Fruit fly (Drosophila melanogaster) whole organism, adult: ENCODE results near the gene CG4593.

Experiments used
- CG11617 ChIP-seq: fragments of 200-800 bp; sonication (Bioruptor generic); optimal IDR thresholded peaks from 2 replicates; lab custom pipeline; 2017; ENCODE audit warnings: mild to moderate bottlenecking, missing biosample characterization, missing genetic modification reagents, missing genetic modification characterization
- CG12768 ChIP-seq: fragments of 200-800 bp; sonication (Bioruptor generic); optimal IDR thresholded peaks from 2 replicates; lab custom pipeline; 2017; ENCODE audit warnings: missing biosample characterization, missing genetic modification characterization, mild to moderate bottlenecking, moderate library complexity, missing genetic modification reagents
- CG14711 ChIP-seq: fragments of 200-800 bp; sonication (Bioruptor generic); optimal IDR thresholded peaks from 2 replicates; lab custom pipeline; 2018; ENCODE audit warnings: missing biosample characterization, mild to moderate bottlenecking, missing genetic modification characterization, moderate library complexity
- CG1620 ChIP-seq: fragments of 200-800 bp; sonication (Bioruptor generic); optimal IDR thresholded peaks from 2 replicates; lab custom pipeline; 2016; ENCODE audit warnings: missing biosample characterization, missing genetic modification characterization
- CG33017 ChIP-seq: fragments of 200-800 bp; sonication (Bioruptor generic); optimal IDR thresholded peaks from 2 replicates; lab custom pipeline; 2018; ENCODE audit warnings: missing biosample characterization, mild to moderate bottlenecking, missing genetic modification characterization, moderate library complexity
- CG5204 ChIP-seq: fragments of 200-800 bp; sonication (Bioruptor generic); optimal IDR thresholded peaks from 2 replicates; lab custom pipeline; 2016; ENCODE audit warnings: missing biosample characterization, missing genetic modification characterization
- CG7045 ChIP-seq: fragments of 200-800 bp; sonication (Bioruptor generic); optimal IDR thresholded peaks from 2 replicates; lab custom pipeline; 2017; ENCODE audit warnings: missing biosample characterization, mild to moderate bottlenecking, missing genetic modification characterization
- CG7101 ChIP-seq: fragments of 200-800 bp; sonication (Bioruptor generic); optimal IDR thresholded peaks from 2 replicates; lab custom pipeline; 2018; ENCODE audit warnings: missing biosample characterization, mild to moderate bottlenecking, missing genetic modification characterization, moderate library complexity
- Clk ChIP-seq: fragments of 200-800 bp; sonication (Bioruptor generic); optimal IDR thresholded peaks from 2 replicates; lab custom pipeline; 2017; ENCODE audit warnings: missing biosample characterization, missing genetic modification characterization
- Crg-1 ChIP-seq: fragments of 200-800 bp; sonication (Bioruptor generic); optimal IDR thresholded peaks from 2 replicates; lab custom pipeline; 2016; ENCODE audit warnings: missing biosample characterization, missing genetic modification characterization
- Hr96 ChIP-seq: fragments of 200-800 bp; sonication (Bioruptor generic); optimal IDR thresholded peaks from 2 replicates; lab custom pipeline; 2016; ENCODE audit warnings: missing biosample characterization, missing genetic modification characterization
- Mnt ChIP-seq: fragments of 200-800 bp; sonication (Bioruptor generic); optimal IDR thresholded peaks from 2 replicates; lab custom pipeline; 2016; ENCODE audit warnings: missing biosample characterization, mild to moderate bottlenecking, missing genetic modification characterization
- bab1 ChIP-seq: fragments of 200-800 bp; sonication (Bioruptor generic); optimal IDR thresholded peaks from 3 replicates; lab custom pipeline; 2019; ENCODE audit warnings: missing biosample characterization, mild to moderate bottlenecking, missing genetic modification characterization, moderate library complexity
- cic ChIP-seq: fragments of 200-800 bp; sonication (Bioruptor generic); optimal IDR thresholded peaks from 2 replicates; lab custom pipeline; 2017; ENCODE audit warnings: missing biosample characterization, mild to moderate bottlenecking, missing genetic modification characterization, moderate library complexity
- cnc ChIP-seq, 2 experiments: fragments of >200 bp; optimal IDR thresholded peaks; 2 replicates each; lab custom pipeline; 2017
- kay ChIP-seq: fragments of 200-800 bp; sonication (Bioruptor generic); peaks from one replicate; lab custom pipeline; 2016; ENCODE audit warnings: missing biosample characterization, missing genetic modification characterization, borderline replicate concordance
- ovo ChIP-seq: fragments of 200-800 bp; sonication (Bioruptor generic); optimal IDR thresholded peaks from 2 replicates; lab custom pipeline; 2016; ENCODE audit warnings: missing biosample characterization, missing genetic modification characterization
- pad ChIP-seq: fragments of 200-800 bp; sonication (Bioruptor generic); optimal IDR thresholded peaks from 3 replicates; lab custom pipeline; 2017; ENCODE audit warnings: missing biosample characterization, missing genetic modification characterization, mild to moderate bottlenecking, moderate library complexity, missing genetic modification reagents
- tj ChIP-seq: fragments of 200-800 bp; sonication (Bioruptor generic); optimal IDR thresholded peaks from 3 replicates; lab custom pipeline; 2017; ENCODE audit warnings: missing biosample characterization, mild to moderate bottlenecking, missing genetic modification characterization, moderate library complexity
- toe ChIP-seq: fragments of 200-800 bp; sonication (Bioruptor generic); optimal IDR thresholded peaks from 2 replicates; lab custom pipeline; 2016; ENCODE audit warnings: missing biosample characterization, missing genetic modification characterization

The CG4593 gene

DNA sequence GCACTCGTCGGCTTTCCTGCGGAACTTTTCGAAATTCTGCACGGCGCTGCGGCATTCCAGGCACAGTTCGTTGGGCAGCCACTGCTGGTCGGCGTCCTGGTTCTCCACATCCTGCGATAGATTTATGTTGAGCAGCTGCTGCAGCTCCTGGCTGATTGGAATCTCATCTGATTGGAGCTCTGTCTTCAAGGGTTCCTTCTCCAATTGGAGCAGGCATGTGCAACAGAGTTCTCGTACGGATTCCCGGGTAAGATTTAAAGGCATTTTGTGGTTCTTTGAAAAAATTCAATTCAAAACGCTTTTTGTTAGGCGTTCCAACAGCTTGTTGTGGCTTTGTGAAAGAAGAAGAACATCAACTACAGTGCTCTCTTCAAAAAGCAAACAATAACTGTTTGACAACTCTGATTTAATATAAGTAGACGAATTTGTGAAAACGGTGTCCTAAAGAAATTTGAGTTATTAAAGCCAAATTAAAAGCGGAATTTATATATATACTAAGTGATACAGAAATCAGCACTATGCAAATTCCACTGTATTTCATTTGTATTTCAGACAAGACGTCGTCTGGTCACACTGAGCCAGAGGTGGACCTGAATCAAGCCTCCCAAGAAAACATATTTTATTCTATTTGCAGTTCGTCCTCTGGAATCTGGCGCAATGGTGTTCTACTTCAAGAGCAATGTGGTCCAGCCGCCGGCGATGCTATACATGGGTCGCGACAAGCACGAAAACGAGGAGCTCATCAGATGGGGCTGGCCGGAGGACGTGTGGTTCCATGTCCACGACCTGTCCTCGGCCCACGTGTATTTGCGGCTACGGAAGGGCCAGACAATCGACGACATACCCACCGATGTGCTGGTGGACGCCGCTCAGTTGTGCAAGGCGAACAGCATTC lies at the start of gene CG4593, which contains the start of gene CG3032:
TSS of gene CG4593 (plus strand) at position 568 of the 895 bp plus-strand sequence.
TSS of gene CG3032 (minus strand) at position 562 of the 895 bp plus-strand sequence.
- TF ChIP-seq Crg-1 (peak; percentile 76), pad (GFP tag; lab: Kevin White, UChicago) (peak; percentile 66), CG12768 (peak; percentile 70), tj (GFP tag; lab: Kevin White, UChicago) (peak; percentile 53), cic (GFP tag; lab: Kevin White, UChicago) (no peak), Mnt (peak; percentile 83), Clk (GFP tag; lab: Kevin White, UChicago) (no peak), cnc (optimal IDR thresholded peaks at IDR 0.05; lab: Kevin White, UChicago) (no peak), Hr96 (GFP tag; lab: Kevin White, UChicago) (peak; percentile 85), CG5204 (GFP tag; lab: Kevin White, UChicago) (peak; percentile 75), bab1 (GFP tag; lab: Kevin White, UChicago) (peak; percentile 93), CG14711 (tag; lab: Kevin White, UChicago) (peak; percentile 93), CG1620 (peak; percentile 85), ovo (peak; percentile 28), CG7045 (GFP tag; lab: Kevin White, UChicago) (peak; percentile 68), kay (GFP tag; lab: Kevin White, UChicago) (peak; percentile 14), CG11617 (GFP tag; lab: Kevin White, UChicago) (peak; percentile 66), toe (GFP tag; lab: Kevin White, UChicago) (peak; percentile 63), CG7101 (tag; lab: Kevin White, UChicago) (peak; percentile 96), CG33017 (tag; lab: Kevin White, UChicago) (peak; percentile 85)

dm6 chrX:6968564-6968963 lies 45.1 kb upstream of the CG4593 start, which contains the start of gene Setd3:
Gene Setd3, minus strand, starts transcription at chrX:6968750.
- TF ChIP-seq CG33017 (tag; lab: Kevin White, UChicago): no peak
- peak; percentile 77 for TF ChIP-seq Mnt
- TF ChIP-seq CG14711 (tag; lab: Kevin White, UChicago): no peak
- TF ChIP-seq CG1620: peak; percentile 0
- peak; percentile 20 for TF ChIP-seq bab1 (GFP tag; lab: Kevin White, UChicago)
- peak; percentile 37 for TF ChIP-seq CG7101 (tag; lab: Kevin White, UChicago)
- no peak for TF ChIP-seq Hr96 (GFP tag; lab: Kevin White, UChicago)

dm6 chrX:6969364-6970137 lies 44.1 kb upstream of the CG4593 start, which contains the start of gene CG4586:
Gene CG4586, plus strand, starts transcription at chrX:6969918.
- peak; percentile 59 for TF ChIP-seq tj (GFP tag; lab: Kevin White, UChicago)
- TF ChIP-seq CG7045 (GFP tag; lab: Kevin White, UChicago): peak; percentile 63
- no peak for TF ChIP-seq cic (GFP tag; lab: Kevin White, UChicago)
- TF ChIP-seq pad (GFP tag; lab: Kevin White, UChicago): peak; percentile 58
- no peak for TF ChIP-seq kay (GFP tag; lab: Kevin White, UChicago)
- no peak for TF ChIP-seq cnc (optimal IDR thresholded peaks at IDR 0.05; lab: Kevin White, UChicago)
- TF ChIP-seq CG12768: peak; percentile 53
- peak; percentile 71 for TF ChIP-seq CG5204 (GFP tag; lab: Kevin White, UChicago)
- TF ChIP-seq CG7101 (tag; lab: Kevin White, UChicago): peak; percentile 89
- peak; percentile 34 for TF ChIP-seq toe (GFP tag; lab: Kevin White, UChicago)
- peak; percentile 97 for TF ChIP-seq bab1 (GFP tag; lab: Kevin White, UChicago)
- peak; percentile 78 for TF ChIP-seq CG11617 (GFP tag; lab: Kevin White, UChicago)
- no peak for TF ChIP-seq Clk (GFP tag; lab: Kevin White, UChicago)
- TF ChIP-seq ovo: no peak
- peak; percentile 76 for TF ChIP-seq CG1620
- TF ChIP-seq Hr96 (GFP tag; lab: Kevin White, UChicago): peak; percentile 63
- TF ChIP-seq Crg-1: peak; percentile 75
- peak; percentile 83 for TF ChIP-seq CG33017 (tag; lab: Kevin White, UChicago)
- TF ChIP-seq CG14711 (tag; lab: Kevin White, UChicago): peak; percentile 84
- TF ChIP-seq Mnt: peak; percentile 70

- no peak for TF ChIP-seq toe (GFP tag; lab: Kevin White, UChicago)
- no peak for TF ChIP-seq ovo
- no peak for TF ChIP-seq Hr96 (GFP tag; lab: Kevin White, UChicago)
- peak; percentile 33 for TF ChIP-seq CG1620
- TF ChIP-seq cnc (optimal IDR thresholded peaks at IDR 0.05; lab: Kevin White, UChicago): no peak
- TF ChIP-seq CG14711 (tag; lab: Kevin White, UChicago): peak; percentile 53
- peak; percentile 69 for TF ChIP-seq bab1 (GFP tag; lab: Kevin White, UChicago)
- TF ChIP-seq kay (GFP tag; lab: Kevin White, UChicago): peak; percentile 3
- no peak for TF ChIP-seq tj (GFP tag; lab: Kevin White, UChicago)
- no peak for TF ChIP-seq cic (GFP tag; lab: Kevin White, UChicago)
- TF ChIP-seq CG11617 (GFP tag; lab: Kevin White, UChicago): no peak
- TF ChIP-seq CG7101 (tag; lab: Kevin White, UChicago): peak; percentile 29
- no peak for TF ChIP-seq Crg-1
- no peak for TF ChIP-seq CG5204 (GFP tag; lab: Kevin White, UChicago)
- no peak for TF ChIP-seq CG12768
- no peak for TF ChIP-seq Mnt
Measured at dm6 chrX:6973340-6973739, 40.3 kb upstream of the CG4593 start, which contains the start of gene CG3040. Gene CG3040, minus strand, starts transcription at chrX:6973393.
